Worm (Caenorhabditis elegans): ENCODE measurements around the gene ZK563.7.

DNA sequence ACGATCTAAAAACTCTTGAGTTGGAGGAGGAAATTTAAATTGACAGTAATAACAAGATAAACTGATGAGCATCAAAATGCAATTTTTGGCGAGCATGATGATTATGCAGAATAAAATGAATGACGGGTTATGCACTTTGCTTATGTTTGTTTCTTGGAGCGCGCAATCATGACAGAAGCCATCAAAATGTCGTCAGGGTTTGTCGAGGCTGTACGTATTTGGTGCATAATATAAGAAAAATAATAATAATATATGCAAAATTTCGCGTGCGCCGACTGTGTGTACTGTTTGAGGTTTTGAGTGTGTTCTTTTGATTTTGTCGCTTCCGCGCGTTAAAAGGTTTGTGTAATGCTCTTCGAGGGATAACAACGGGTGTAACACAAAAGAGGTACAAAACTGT is 30.0 kb upstream of the ZK563.7 start, which contains the start of gene nspg-4:
- no peak for TF ChIP-seq elt-1 (tag; optimal IDR thresholded peaks at IDR 0.05)
- TF ChIP-seq elt-3 (tag; optimal IDR thresholded peaks at IDR 0.05): no peak
- no peak for TF ChIP-seq unc-39 (tag; optimal IDR thresholded peaks at IDR 0.05)
- TF ChIP-seq lin-11 (tag; optimal IDR thresholded peaks at IDR 0.05): no peak
- no peak for TF ChIP-seq lin-13 (GFP tag; optimal IDR thresholded peaks at IDR 0.05)
- no peak for TF ChIP-seq nhr-11 (tag; optimal IDR thresholded peaks at IDR 0.05)
- TF ChIP-seq ceh-82 (tag; optimal IDR thresholded peaks at IDR 0.05): no peak
- TF ChIP-seq nhr-6 (tag; optimal IDR thresholded peaks at IDR 0.05): no peak
- TF ChIP-seq lsy-2 (tag; optimal IDR thresholded peaks at IDR 0.05): no peak
- no peak for TF ChIP-seq nhr-12 (tag; optimal IDR thresholded peaks at IDR 0.05)
- TF ChIP-seq egl-27 (tag; optimal IDR thresholded peaks at IDR 0.05): no peak
- no peak for TF ChIP-seq mdl-1 (tag; optimal IDR thresholded peaks at IDR 0.05)
- no peak for TF ChIP-seq nhr-237 (tag; optimal IDR thresholded peaks at IDR 0.05)
- TF ChIP-seq ceh-16 (tag; optimal IDR thresholded peaks at IDR 0.05): no peak
